Worm (Caenorhabditis elegans): ENCODE results near the gene B0403.6.
A peak's percentile ranks its signal among the peaks of the same experiment; 100 is the strongest.

- TF ChIP-seq tbx-2 (tag; optimal IDR thresholded peaks at IDR 0.05) (no peak), nhr-237 (tag; optimal IDR thresholded peaks at IDR 0.05) (no peak), elt-2 (tag; optimal IDR thresholded peaks at IDR 0.05) (peak; percentile 36), daf-12 (tag; optimal IDR thresholded peaks at IDR 0.05) (no peak), fos-1 (tag; optimal IDR thresholded peaks at IDR 0.05) (no peak), ztf-11 (tag; optimal IDR thresholded peaks at IDR 0.05) (no peak), unc-39 (tag; optimal IDR thresholded peaks at IDR 0.05) (no peak), jun-1 (tag; optimal IDR thresholded peaks at IDR 0.05) (no peak), skn-1 (tag; optimal IDR thresholded peaks at IDR 0.05) (no peak), lin-15B (tag; optimal IDR thresholded peaks at IDR 0.05) (peak; percentile 49), ama-1 (optimal IDR thresholded peaks at IDR 0.05) (no peak)
Observed at ce11 chrX:7100290-7100689, 25.1 kb upstream of the B0403.6 start, which contains the start of gene C36B7.6.
